Worm (Caenorhabditis elegans) whole organism, young adult: ENCODE results near the gene C44B12.9.

ENCODE experiments used
- B0261.1 ChIP-seq: sonication (generic microtip); optimal IDR thresholded peaks from 2 replicates; lab custom pipeline; 2016; ENCODE audit warnings: mild to moderate bottlenecking, missing genetic modification characterization, moderate library complexity, missing compliant biosample characterization
- F57A8.1 ChIP-seq: fragments of 200-800 bp; sonication (Bioruptor generic); optimal IDR thresholded peaks from 2 replicates; lab custom pipeline; 2018; ENCODE audit warnings: mild to moderate bottlenecking, missing genetic modification characterization, moderate library complexity, missing compliant biosample characterization
- K12H6.12 ChIP-seq: fragments of 200-800 bp; sonication (Bioruptor generic); optimal IDR thresholded peaks from 2 replicates; lab custom pipeline; 2018; ENCODE audit warnings: mild to moderate bottlenecking, missing genetic modification characterization, missing compliant biosample characterization
- T07F8.4 ChIP-seq: sonication (generic microtip); optimal IDR thresholded peaks from 2 replicates; lab custom pipeline; 2016; ENCODE audit warnings: mild to moderate bottlenecking, missing genetic modification characterization, moderate library complexity, missing compliant biosample characterization
- athp-1 ChIP-seq: sonication (generic microtip); optimal IDR thresholded peaks from 2 replicates; lab custom pipeline; 2017; ENCODE audit warnings: mild to moderate bottlenecking, missing genetic modification characterization, missing compliant biosample characterization
- attf-6 ChIP-seq: fragments of 200-800 bp; sonication (Bioruptor generic); IDR thresholded peaks from 2 replicates; pipeline ENCODE4 v1.3.6; 2022; ENCODE audit warnings: missing genetic modification reagents, missing genetic modification characterization, missing compliant biosample characterization
- bed-2 ChIP-seq: fragments of 200-800 bp; sonication (Bioruptor generic); IDR thresholded peaks from 2 replicates; pipeline ENCODE4 v1.3.6; 2022; ENCODE audit warnings: missing genetic modification reagents, missing genetic modification characterization, missing compliant biosample characterization
- cebp-2 ChIP-seq: fragments of 200-800 bp; sonication (Bioruptor generic); IDR thresholded peaks from 2 replicates; pipeline ENCODE4 v1.3.6; 2022; ENCODE audit warnings: missing genetic modification characterization, missing compliant biosample characterization
- ceh-100 ChIP-seq: fragments of 200-800 bp; sonication (Bioruptor generic); IDR thresholded peaks from 2 replicates; pipeline ENCODE4 v1.3.6; 2022; ENCODE audit warnings: missing genetic modification reagents, missing genetic modification characterization, missing compliant biosample characterization
- ceh-27 ChIP-seq: fragments of 200-800 bp; sonication (Bioruptor generic); optimal IDR thresholded peaks from 2 replicates; lab custom pipeline; 2018; ENCODE audit warnings: mild to moderate bottlenecking, missing genetic modification characterization, moderate library complexity, missing compliant biosample characterization
- ceh-79 ChIP-seq: sonication (generic microtip); optimal IDR thresholded peaks from 2 replicates; lab custom pipeline; 2017; ENCODE audit warnings: mild to moderate bottlenecking, missing genetic modification characterization, missing compliant biosample characterization
- chd-7 ChIP-seq: sonication (generic microtip); optimal IDR thresholded peaks from 2 replicates; lab custom pipeline; 2016; ENCODE audit warnings: mild to moderate bottlenecking, missing genetic modification characterization, moderate library complexity, missing compliant biosample characterization
- dox-1 ChIP-seq: fragments of 200-800 bp; sonication (Bioruptor generic); IDR thresholded peaks from 2 replicates; pipeline ENCODE4 v1.3.6; 2022; ENCODE audit warnings: missing genetic modification reagents, missing genetic modification characterization, missing compliant biosample characterization
- efl-1 ChIP-seq: fragments of 150-350 bp; optimal IDR thresholded peaks from 2 replicates; lab custom pipeline; 2014; ENCODE audit warnings: missing biosample characterization, missing genetic modification reagents, missing genetic modification characterization
- ets-4 ChIP-seq: fragments of 200-800 bp; sonication (Bioruptor generic); optimal IDR thresholded peaks from 2 replicates; lab custom pipeline; 2018; ENCODE audit warnings: mild to moderate bottlenecking, missing genetic modification characterization, missing compliant biosample characterization
- fkh-3 ChIP-seq: sonication (generic microtip); optimal IDR thresholded peaks from 2 replicates; lab custom pipeline; 2016; ENCODE audit warnings: mild to moderate bottlenecking, missing genetic modification characterization, missing compliant biosample characterization
- hlh-12 ChIP-seq: sonication (generic microtip); optimal IDR thresholded peaks from 2 replicates; lab custom pipeline; 2016; ENCODE audit warnings: missing genetic modification characterization, missing compliant biosample characterization
- hsf-1 ChIP-seq: fragments of 200-800 bp; sonication (Bioruptor generic); IDR thresholded peaks from 2 replicates; pipeline ENCODE4 v1.3.6; 2022; ENCODE audit warnings: missing genetic modification reagents, missing genetic modification characterization, missing compliant biosample characterization
- lag-1 ChIP-seq: fragments of 200-800 bp; sonication (Bioruptor generic); IDR thresholded peaks from 2 replicates; pipeline ENCODE4 v1.3.6; 2022; ENCODE audit warnings: missing genetic modification reagents, missing genetic modification characterization, missing compliant biosample characterization
- lin-54 ChIP-seq: fragments of 200-800 bp; sonication (Bioruptor generic); optimal IDR thresholded peaks from 2 replicates; lab custom pipeline; 2018; ENCODE audit warnings: mild to moderate bottlenecking, missing genetic modification characterization, missing compliant biosample characterization
- lsl-1 ChIP-seq: fragments of 200-800 bp; sonication (Bioruptor generic); optimal IDR thresholded peaks from 2 replicates; lab custom pipeline; 2018; ENCODE audit warnings: mild to moderate bottlenecking, missing genetic modification characterization, moderate library complexity, missing compliant biosample characterization
- lsy-27 ChIP-seq: sonication (generic microtip); optimal IDR thresholded peaks from 2 replicates; lab custom pipeline; 2017; ENCODE audit warnings: missing genetic modification characterization, mild to moderate bottlenecking, missing compliant biosample characterization, antibody characterized with exemption, missing genotype, borderline replicate concordance; ENCODE audit not compliant: insufficient read depth
- mes-4 ChIP-seq: sonication (generic microtip); optimal IDR thresholded peaks from 2 replicates; lab custom pipeline; 2016; ENCODE audit warnings: missing genotype, missing genetic modification characterization, missing compliant biosample characterization
- nfya-2 ChIP-seq: fragments of 200-800 bp; sonication (Bioruptor generic); IDR thresholded peaks from 2 replicates; pipeline ENCODE4 v1.3.6; 2022; ENCODE audit warnings: missing genetic modification reagents, missing genetic modification characterization, missing compliant biosample characterization
- nhr-27 ChIP-seq: fragments of 200-800 bp; sonication (Bioruptor generic); optimal IDR thresholded peaks from 2 replicates; lab custom pipeline; 2018; ENCODE audit warnings: mild to moderate bottlenecking, missing genetic modification characterization, moderate library complexity, missing compliant biosample characterization
- nhr-80 ChIP-seq: sonication (generic microtip); optimal IDR thresholded peaks from 2 replicates; lab custom pipeline; 2016; ENCODE audit warnings: missing genetic modification characterization, missing compliant biosample characterization
- nhr-90 ChIP-seq: sonication (generic microtip); optimal IDR thresholded peaks from 2 replicates; lab custom pipeline; 2016; ENCODE audit warnings: missing genotype, mild to moderate bottlenecking, missing genetic modification characterization, missing compliant biosample characterization
- pha-4 ChIP-seq: fragments of 150-350 bp; sonication (generic microtip); optimal IDR thresholded peaks from 2 replicates; lab custom pipeline; 2014; ENCODE audit warnings: missing biosample characterization, missing genetic modification reagents, missing genetic modification characterization
- rpc-1 ChIP-seq, 2 experiments: fragments of 150-350 bp in 1 of 2; sonication (generic microtip) in 1 of 2; optimal IDR thresholded peaks; 2 replicates each; lab custom pipeline; 2014 to 2018; ENCODE audit warnings: missing biosample characterization in 1 of 2, missing genetic modification characterization in 1 of 2, missing genetic modification reagents in 1 of 2, missing genotype in 1 of 2
- sea-2 ChIP-seq: fragments of 200-800 bp; sonication (Bioruptor generic); IDR thresholded peaks from 2 replicates; pipeline ENCODE4 v1.3.6; 2022; ENCODE audit warnings: missing genetic modification characterization, missing compliant biosample characterization
- snpc-1.3 ChIP-seq: sonication (generic microtip); optimal IDR thresholded peaks from 2 replicates; lab custom pipeline; 2017; ENCODE audit warnings: missing genetic modification characterization, mild to moderate bottlenecking, missing compliant biosample characterization, antibody characterized with exemption, moderate library complexity, missing genotype, missing genetic modification reagents; ENCODE audit not compliant: insufficient read depth
- sptf-2 ChIP-seq: fragments of 200-800 bp; sonication (Bioruptor generic); optimal IDR thresholded peaks from 2 replicates; lab custom pipeline; 2018; ENCODE audit warnings: mild to moderate bottlenecking, missing genetic modification characterization, missing compliant biosample characterization
- tbp1 ChIP-seq: fragments of 200-800 bp; sonication (Bioruptor generic); optimal IDR thresholded peaks from 2 replicates; lab custom pipeline; 2018; ENCODE audit warnings: mild to moderate bottlenecking, missing genetic modification characterization, missing compliant biosample characterization
- tbx-9 ChIP-seq: sonication (generic microtip); optimal IDR thresholded peaks from 2 replicates; lab custom pipeline; 2016; ENCODE audit warnings: borderline replicate concordance, missing genetic modification characterization, inconsistent platforms, missing compliant biosample characterization
- tlf-1 ChIP-seq: fragments of 200-800 bp; sonication (Bioruptor generic); optimal IDR thresholded peaks from 2 replicates; lab custom pipeline; 2018; ENCODE audit warnings: mild to moderate bottlenecking, missing genetic modification characterization, missing compliant biosample characterization
- unc-130 ChIP-seq: sonication (generic microtip); optimal IDR thresholded peaks from 2 replicates; lab custom pipeline; 2016; ENCODE audit warnings: missing genetic modification reagents, missing genetic modification characterization, missing compliant biosample characterization
- unc-62 ChIP-seq: fragments of 150-350 bp; optimal IDR thresholded peaks from 2 replicates; lab custom pipeline; 2014; ENCODE audit warnings: missing biosample characterization, missing genetic modification reagents, missing genetic modification characterization
- ztf-18 ChIP-seq: sonication (generic microtip); optimal IDR thresholded peaks from 2 replicates; lab custom pipeline; 2016; ENCODE audit warnings: missing genotype, mild to moderate bottlenecking, missing genetic modification characterization, missing compliant biosample characterization

Gene C44B12.9

ce11 chrIV:1104518-1104917 is at the start of gene C44B12.9, which contains the start of gene C44B12.3:
C44B12.9 (minus strand) TSS chrIV:1104618.
C44B12.3 (plus strand) TSS chrIV:1104766.
- no peak for TF ChIP-seq snpc-1.3 (tag; lab: Kevin White, UChicago)
- no peak for TF ChIP-seq cebp-2 (GFP tag; lab: Robert Waterston, UW)
- TF ChIP-seq unc-62 (GFP tag; lab: Kevin White, UChicago), result no peak
- no peak for TF ChIP-seq tbx-9
- no peak for TF ChIP-seq ceh-100
- TF ChIP-seq lin-54 (GFP tag; lab: Kevin White, UChicago), result no peak
- no peak for TF ChIP-seq dox-1 (GFP tag; lab: Robert Waterston, UW)
- no peak for TF ChIP-seq nhr-90 (tag; lab: Kevin White, UChicago)
- no peak for TF ChIP-seq ztf-18
- TF ChIP-seq ceh-27 (GFP tag; lab: Kevin White, UChicago), result no peak
- no peak for TF ChIP-seq nhr-27
- TF ChIP-seq T07F8.4 (tag; lab: Kevin White, UChicago), result no peak
- TF ChIP-seq, all 124 proteins: peak for 0

ce11 chrIV:1153695-1154094 is 49.3 kb upstream of the C44B12.9 start:
- peak; percentile 92 for TF ChIP-seq hsf-1 (GFP tag; lab: Robert Waterston, UW)

ce11 chrIV:1148425-1149151 is 44.2 kb upstream of the C44B12.9 start:
- peak; percentile 39 for TF ChIP-seq nhr-80 (tag; lab: Kevin White, UChicago)
- no peak for TF ChIP-seq K12H6.12
- TF ChIP-seq tbp1, result peak; percentile 42
- TF ChIP-seq nfya-2 (GFP tag; lab: Robert Waterston, UW), result no peak
- TF ChIP-seq fkh-3 (tag; lab: Kevin White, UChicago), result no peak
- TF ChIP-seq rpc-1 (optimal IDR thresholded peaks at IDR 0.05; lab: Kevin White, UChicago), result peak; percentile 8
- TF ChIP-seq rpc-1 (tag; optimal IDR thresholded peaks at IDR 0.05; lab: Kevin White, UChicago), result peak; percentile 61
- no peak for TF ChIP-seq hsf-1 (GFP tag; lab: Robert Waterston, UW)
- TF ChIP-seq ets-4 (GFP tag; lab: Kevin White, UChicago), result no peak
- no peak for TF ChIP-seq bed-2
- no peak for TF ChIP-seq lag-1 (GFP tag; lab: Robert Waterston, UW)

- TF ChIP-seq hlh-12 (tag; lab: Kevin White, UChicago), result no peak
- no peak for TF ChIP-seq chd-7 (tag; lab: Kevin White, UChicago)
- TF ChIP-seq nhr-80 (tag; lab: Kevin White, UChicago), result peak; percentile 71
- TF ChIP-seq sea-2, result no peak
- TF ChIP-seq, all 124 proteins: peak for 1
Measured at ce11 chrIV:1147594-1147993, 43.2 kb upstream of the C44B12.9 start.

- TF ChIP-seq tlf-1 (GFP tag; lab: Kevin White, UChicago), result no peak
- TF ChIP-seq F57A8.1 (GFP tag; lab: Kevin White, UChicago), result no peak
- TF ChIP-seq athp-1 (tag; lab: Kevin White, UChicago), result no peak
- no peak for TF ChIP-seq efl-1 (GFP tag; lab: Kevin White, UChicago)
- no peak for TF ChIP-seq pha-4
- TF ChIP-seq ceh-79 (tag; lab: Kevin White, UChicago), result no peak
- TF ChIP-seq attf-6 (GFP tag; lab: Robert Waterston, UW), result no peak
- TF ChIP-seq B0261.1 (tag; lab: Kevin White, UChicago), result no peak
- no peak for TF ChIP-seq sptf-2 (GFP tag; lab: Kevin White, UChicago)
- no peak for TF ChIP-seq cebp-2 (GFP tag; lab: Robert Waterston, UW)
- TF ChIP-seq hlh-12 (tag; lab: Kevin White, UChicago), result no peak
- no peak for TF ChIP-seq unc-130 (GFP tag; lab: Kevin White, UChicago)
- no peak for TF ChIP-seq mes-4 (tag; lab: Kevin White, UChicago)
- TF ChIP-seq lsl-1 (GFP tag; lab: Kevin White, UChicago), result no peak
- TF ChIP-seq lsy-27 (tag; lab: Kevin White, UChicago), result no peak
Measured at ce11 chrIV:1136658-1137057, 32.2 kb upstream of the C44B12.9 start, which contains the start of gene C44B12.6. C44B12.6 (minus strand) TSS chrIV:1136758.
